Worm (Caenorhabditis elegans) whole organism, early embryonic: ENCODE data around the gene cyp-34A9.

Source experiments
- B0310.2 ChIP-seq: sonication (generic microtip); optimal IDR thresholded peaks from 2 replicates; lab custom pipeline; 2016; ENCODE audit warnings: mild to moderate bottlenecking, missing genetic modification characterization, missing compliant biosample characterization
- F13C5.2 ChIP-seq: sonication (generic microtip); optimal IDR thresholded peaks from 2 replicates; lab custom pipeline; 2017; ENCODE audit warnings: mild to moderate bottlenecking, missing genetic modification characterization, inconsistent platforms, missing compliant biosample characterization
- aly-1 ChIP-seq: sonication (generic microtip); optimal IDR thresholded peaks from 2 replicates; lab custom pipeline; 2016; ENCODE audit warnings: missing genetic modification characterization, missing compliant biosample characterization
- ama-1 ChIP-seq: fragments of 150-350 bp; optimal IDR thresholded peaks from 2 replicates; lab custom pipeline; 2014
- ceh-13 ChIP-seq: fragments of 200-800 bp; sonication (Bioruptor generic); optimal IDR thresholded peaks from 2 replicates; lab custom pipeline; 2018; ENCODE audit warnings: mild to moderate bottlenecking, missing genetic modification characterization, missing compliant biosample characterization
- ceh-36 ChIP-seq: sonication (generic microtip); optimal IDR thresholded peaks from 2 replicates; lab custom pipeline; 2016; ENCODE audit warnings: missing genetic modification characterization, inconsistent platforms, missing compliant biosample characterization
- ets-7 ChIP-seq: sonication (generic microtip); optimal IDR thresholded peaks from 2 replicates; lab custom pipeline; 2016; ENCODE audit warnings: missing genotype, missing genetic modification characterization, missing compliant biosample characterization
- flt-1 ChIP-seq: fragments of 200-800 bp; sonication (Bioruptor generic); IDR thresholded peaks from 2 replicates; pipeline ENCODE4 v1.3.6; 2022; ENCODE audit warnings: missing genetic modification characterization, missing compliant biosample characterization
- hmbx-1 ChIP-seq: sonication (generic microtip); optimal IDR thresholded peaks from 2 replicates; lab custom pipeline; 2016; ENCODE audit warnings: mild to moderate bottlenecking, missing genetic modification characterization, missing compliant biosample characterization
- hmg-4 ChIP-seq: fragments of 200-800 bp; sonication (Bioruptor generic); optimal IDR thresholded peaks from 2 replicates; lab custom pipeline; 2018; ENCODE audit warnings: mild to moderate bottlenecking, missing genetic modification characterization, missing compliant biosample characterization
- hnd-1 ChIP-seq: sonication (generic microtip); optimal IDR thresholded peaks from 2 replicates; lab custom pipeline; 2016; ENCODE audit warnings: missing genetic modification characterization, missing compliant biosample characterization
- pes-1 ChIP-seq: fragments of 200-800 bp; sonication (Bioruptor generic); IDR thresholded peaks from 2 replicates; pipeline ENCODE4 v1.3.6; 2022; ENCODE audit warnings: missing genetic modification reagents, missing genetic modification characterization, missing compliant biosample characterization
- scrt-1 ChIP-seq: fragments of 200-800 bp; sonication (Bioruptor generic); IDR thresholded peaks from 2 replicates; pipeline ENCODE4 v1.3.6; 2022; ENCODE audit warnings: missing genetic modification characterization, missing compliant biosample characterization
- sea-1 ChIP-seq: fragments of 200-800 bp; sonication (Bioruptor generic); conservative IDR thresholded peaks from 2 replicates; pipeline ENCODE4 v1.3.6; 2022; ENCODE audit warnings: missing genetic modification characterization, missing compliant biosample characterization
- tbx-11 ChIP-seq: fragments of 200-800 bp; sonication (Bioruptor generic); IDR thresholded peaks from 2 replicates; pipeline ENCODE4 v1.3.6; 2022; ENCODE audit warnings: missing genetic modification characterization, missing compliant biosample characterization
- tbx-37 ChIP-seq: fragments of 200-800 bp; sonication (Bioruptor generic); conservative IDR thresholded peaks from 2 replicates; pipeline ENCODE4 v1.3.6; 2022; ENCODE audit warnings: missing genetic modification reagents, missing genetic modification characterization, missing compliant biosample characterization
- tra-4 ChIP-seq: sonication (generic microtip); optimal IDR thresholded peaks from 2 replicates; lab custom pipeline; 2017; ENCODE audit warnings: missing genetic modification characterization, missing compliant biosample characterization

cyp-34A9 gene

DNA sequence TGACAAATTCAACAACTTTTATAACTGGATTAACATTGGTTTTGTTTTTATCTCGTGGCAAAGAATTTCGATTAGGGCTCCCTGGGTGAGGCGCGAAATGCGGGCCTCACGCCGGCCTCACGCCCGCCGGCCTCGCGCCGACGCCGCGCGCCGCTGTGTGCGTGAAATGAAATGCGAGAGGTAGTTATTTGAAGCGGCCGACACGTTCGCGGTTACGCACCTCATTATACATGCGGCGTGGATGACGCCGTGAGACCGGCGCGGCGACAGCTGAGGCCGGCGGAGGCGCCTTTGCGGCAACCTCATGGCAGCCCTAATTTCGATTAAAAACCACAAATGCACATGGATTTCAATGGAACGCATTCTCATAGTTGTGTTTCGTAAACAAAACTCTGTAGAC, 42.8 kb downstream of the cyp-34A9 start:
- no peak for TF ChIP-seq B0310.2
- no peak for TF ChIP-seq F13C5.2
- no peak for TF ChIP-seq tbx-11 (GFP tag; lab: Robert Waterston, UW)
- TF ChIP-seq ets-7 (tag; lab: Kevin White, UChicago), result no peak
- no peak for TF ChIP-seq ama-1 (lab: Kevin White, UChicago)
- TF ChIP-seq scrt-1 (GFP tag; lab: Robert Waterston, UW), result no peak
- TF ChIP-seq flt-1, result no peak
- TF ChIP-seq hmbx-1 (tag; lab: Kevin White, UChicago), result no peak
- no peak for TF ChIP-seq ceh-13 (GFP tag; lab: Kevin White, UChicago)
- TF ChIP-seq sea-1 (GFP tag; lab: Robert Waterston, UW), result no peak
- TF ChIP-seq pes-1 (GFP tag; lab: Robert Waterston, UW), result no peak
- no peak for TF ChIP-seq hmg-4 (GFP tag; lab: Kevin White, UChicago)
- TF ChIP-seq hnd-1, result no peak
- no peak for TF ChIP-seq ceh-36 (tag; lab: Kevin White, UChicago)
- no peak for TF ChIP-seq aly-1
- TF ChIP-seq tra-4 (tag; lab: Kevin White, UChicago), result no peak
- no peak for TF ChIP-seq tbx-37 (GFP tag; lab: Robert Waterston, UW)

ce11 chrV:3922547-3922946, 47.8 kb downstream of the cyp-34A9 start:
- no peak for TF ChIP-seq scrt-1 (GFP tag; lab: Robert Waterston, UW)
- TF ChIP-seq B0310.2, result no peak
- TF ChIP-seq tbx-37 (GFP tag; lab: Robert Waterston, UW), result no peak

DNA sequence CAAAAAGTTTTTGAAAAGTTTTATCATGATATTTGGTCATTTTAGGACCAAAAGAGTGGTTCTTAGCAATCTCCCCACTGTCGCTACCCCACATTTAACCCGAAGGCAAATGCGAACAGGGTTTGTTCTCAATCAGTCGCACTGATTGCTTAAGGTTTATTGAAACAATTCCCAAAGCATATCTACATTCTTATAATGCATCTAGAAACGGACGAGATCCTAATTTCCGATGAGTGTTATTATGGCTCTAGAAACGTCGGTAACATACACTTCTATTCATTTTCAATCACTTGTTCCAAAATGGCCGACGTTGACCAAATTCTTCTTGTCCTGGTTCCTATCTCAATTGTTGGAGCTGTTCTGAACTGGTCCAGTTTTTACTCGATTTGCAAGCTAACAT, 48.7 kb downstream of the cyp-34A9 start, which contains the start of gene srx-65:
srx-65 (plus strand) TSS at position 301 of the 400 bp plus-strand sequence.
- TF ChIP-seq hmg-4 (GFP tag; lab: Kevin White, UChicago) (no peak), scrt-1 (GFP tag; lab: Robert Waterston, UW) (no peak), hnd-1 (no peak)

DNA sequence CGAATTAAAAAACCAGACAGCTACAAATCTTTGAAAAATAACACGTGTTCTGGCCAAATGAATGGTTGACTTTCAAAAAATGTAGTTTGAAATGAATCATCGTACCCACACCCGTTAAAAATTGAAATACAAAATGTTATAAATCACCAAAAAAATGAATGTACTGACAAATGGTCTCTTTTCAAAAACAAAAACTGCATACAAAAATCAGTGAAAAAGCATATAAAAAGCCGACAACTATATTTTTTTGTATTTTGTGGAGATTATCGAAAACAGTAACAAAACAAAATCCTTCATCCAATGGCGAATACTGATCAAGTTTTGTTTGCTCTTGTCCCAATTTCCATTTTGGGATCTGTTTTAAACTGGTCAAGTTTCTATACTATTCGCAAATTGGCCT, 51.1 kb downstream of the cyp-34A9 start, which contains the start of gene srx-66:
srx-66 (plus strand) TSS at position 301 of the 400 bp plus-strand sequence.
- TF ChIP-seq ceh-36 (tag; lab: Kevin White, UChicago) (no peak), hmg-4 (GFP tag; lab: Kevin White, UChicago) (no peak), ceh-13 (GFP tag; lab: Kevin White, UChicago) (no peak), tbx-11 (GFP tag; lab: Robert Waterston, UW) (no peak), flt-1 (no peak), aly-1 (no peak), ama-1 (lab: Kevin White, UChicago) (no peak), sea-1 (GFP tag; lab: Robert Waterston, UW) (no peak), B0310.2 (no peak), tra-4 (tag; lab: Kevin White, UChicago) (no peak), F13C5.2 (no peak), hnd-1 (no peak), tbx-37 (GFP tag; lab: Robert Waterston, UW) (no peak), scrt-1 (GFP tag; lab: Robert Waterston, UW) (no peak), hmbx-1 (tag; lab: Kevin White, UChicago) (no peak), pes-1 (GFP tag; lab: Robert Waterston, UW) (no peak), ets-7 (tag; lab: Kevin White, UChicago) (no peak)
